Fruit fly (Drosophila melanogaster) S2 (cell line): ENCODE data around the gene CG14332.

Experiments
- CG8478 ChIP-seq: fragments of >200 bp; optimal IDR thresholded peaks from 2 replicates; lab custom pipeline; 2018
- CTCF ChIP-seq, 2 experiments: fragments of >200 bp; optimal IDR thresholded peaks; 2 replicates each; lab custom pipeline; 2018

DNA sequence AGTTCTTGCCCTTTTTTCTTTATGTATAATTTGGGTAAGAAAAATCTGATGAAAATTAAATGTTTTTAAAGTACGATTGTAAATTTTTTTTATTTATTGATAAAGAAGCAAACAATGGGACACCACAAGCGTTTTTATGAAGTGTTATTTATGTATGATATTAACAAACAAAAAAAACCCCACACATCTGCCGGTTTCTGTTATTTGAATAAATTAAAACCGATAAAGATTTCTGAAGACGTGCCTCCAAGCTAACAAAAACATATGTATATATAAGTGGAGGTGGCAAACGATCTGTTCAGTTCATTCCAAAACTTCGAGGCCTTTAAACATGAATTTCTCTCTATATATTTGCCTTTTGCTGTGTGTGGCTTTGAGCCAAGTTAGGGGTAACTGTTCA is 8.4 kb downstream of the CG14332 start, which contains the start of gene CG42822:
- TF ChIP-seq CG8478 (no peak), CTCF (optimal IDR thresholded peaks at IDR 0.05; lab: Kevin White, UChicago) (no peak)
